4 worm cellular contexts compared by ENCODE assay signal in genomic region chrV:6302465-6302864, ce11.
TF ChIP-seq lines count a peak whose summit lies in the region.

No protein-coding gene starts in this region.

TF ChIP-seq in whole organism, L1 larva, 84 proteins besides CTCF, POLR2A, EP300 and RAD21:
- TF ChIP-seq zag-1 (tag; optimal IDR thresholded peaks at IDR 0.05; lab: Kevin White, UChicago) (no peak), blmp-1 (tag; optimal IDR thresholded peaks at IDR 0.05; lab: Kevin White, UChicago) (peak; percentile 68)

TF ChIP-seq in whole organism, L2 larva, 48 proteins besides CTCF, POLR2A, EP300 and RAD21:
- TF ChIP-seq unc-39 (tag; optimal IDR thresholded peaks at IDR 0.05; lab: Kevin White, UChicago), result no peak
- no peak for TF ChIP-seq nhr-25 (tag; optimal IDR thresholded peaks at IDR 0.05; lab: Kevin White, UChicago)
- peak; percentile 65 for TF ChIP-seq blmp-1 (tag; optimal IDR thresholded peaks at IDR 0.05; lab: Kevin White, UChicago; ENCODE audit: insufficient read depth)
- no peak for TF ChIP-seq ztf-4 (tag; optimal IDR thresholded peaks at IDR 0.05; lab: Kevin White, UChicago)
- no peak for TF ChIP-seq R02D3.7 (tag; optimal IDR thresholded peaks at IDR 0.05; lab: Kevin White, UChicago)
- TF ChIP-seq nhr-77 (tag; optimal IDR thresholded peaks at IDR 0.05; lab: Kevin White, UChicago), result no peak
- TF ChIP-seq elt-1 (tag; optimal IDR thresholded peaks at IDR 0.05; lab: Kevin White, UChicago), result peak; percentile 33
- no peak for TF ChIP-seq nhr-23 (tag; optimal IDR thresholded peaks at IDR 0.05; lab: Kevin White, UChicago)
- TF ChIP-seq mdl-1 (tag; optimal IDR thresholded peaks at IDR 0.05; lab: Kevin White, UChicago), result no peak

TF ChIP-seq in whole organism, L3 larva, 47 proteins besides CTCF, POLR2A, EP300 and RAD21:
- no peak for TF ChIP-seq lin-15B (tag; optimal IDR thresholded peaks at IDR 0.05; lab: Kevin White, UChicago)
- no peak for TF ChIP-seq fkh-2 (tag; optimal IDR thresholded peaks at IDR 0.05; lab: Kevin White, UChicago)
- TF ChIP-seq ceh-16 (tag; optimal IDR thresholded peaks at IDR 0.05; lab: Kevin White, UChicago), result no peak
- no peak for TF ChIP-seq zag-1 (tag; optimal IDR thresholded peaks at IDR 0.05; lab: Kevin White, UChicago)
- no peak for TF ChIP-seq egl-5 (tag; optimal IDR thresholded peaks at IDR 0.05; lab: Kevin White, UChicago)
- no peak for TF ChIP-seq nhr-43 (tag; optimal IDR thresholded peaks at IDR 0.05; lab: Kevin White, UChicago; ENCODE audit: poor library complexity, severe bottlenecking)
- TF ChIP-seq elt-1 (tag; optimal IDR thresholded peaks at IDR 0.05; lab: Kevin White, UChicago), result peak; percentile 55
- no peak for TF ChIP-seq elt-2 (tag; optimal IDR thresholded peaks at IDR 0.05; lab: Kevin White, UChicago)
- no peak for TF ChIP-seq nhr-67 (tag; optimal IDR thresholded peaks at IDR 0.05; lab: Kevin White, UChicago)
- TF ChIP-seq mdl-1 (tag; optimal IDR thresholded peaks at IDR 0.05; lab: Kevin White, UChicago), result no peak
- TF ChIP-seq nhr-25 (tag; optimal IDR thresholded peaks at IDR 0.05; lab: Kevin White, UChicago), result peak; percentile 5
- TF ChIP-seq R02D3.7 (tag; optimal IDR thresholded peaks at IDR 0.05; lab: Kevin White, UChicago), result no peak
TF ChIP-seq in whole organism, L3 larva: peak in this region for 2.

TF ChIP-seq in whole organism, mixed stage, embryonic, 35 proteins besides CTCF, POLR2A, EP300 and RAD21:
- TF ChIP-seq elt-1 (tag; optimal IDR thresholded peaks at IDR 0.05; lab: Kevin White, UChicago; ENCODE audit: borderline replicate concordance, insufficient read depth), result peak; percentile 89
- no peak for TF ChIP-seq tbx-8 (GFP tag; optimal IDR thresholded peaks at IDR 0.05; lab: Kevin White, UChicago)
- TF ChIP-seq drap-1 (GFP tag; optimal IDR thresholded peaks at IDR 0.05; lab: Kevin White, UChicago), result no peak
- TF ChIP-seq hlh-1 (tag; optimal IDR thresholded peaks at IDR 0.05; lab: Kevin White, UChicago), result no peak

Comparison
In these comparisons a context has a peak if more than half of its experiments do, and no peak if none do; other contexts are left out.
1. Of the 22 proteins assayed by ChIP-seq in both whole organism, L1 larva and whole organism, L2 larva: peak only in whole organism, L1 larva: none; only in whole organism, L2 larva: none; in both: blmp-1; in neither: 21.